Fruit fly (Drosophila melanogaster) whole organism, wandering third instar larva: ENCODE results near the gene Pect.

Experiments
- Abd-B ChIP-seq: fragments of >200 bp; optimal IDR thresholded peaks from 2 replicates; lab custom pipeline; 2017; ENCODE audit warnings: missing biosample characterization, missing genetic modification characterization
- CG32264 ChIP-seq: fragments of 200-800 bp; sonication (Bioruptor generic); optimal IDR thresholded peaks from 2 replicates; lab custom pipeline; 2016; ENCODE audit warnings: missing biosample characterization, missing genetic modification characterization
- CG9705 ChIP-seq: fragments of 200-800 bp; sonication (Bioruptor generic); optimal IDR thresholded peaks from 2 replicates; lab custom pipeline; 2018; ENCODE audit warnings: missing biosample characterization, mild to moderate bottlenecking, missing genetic modification characterization
- CrebA ChIP-seq: fragments of 200-800 bp; sonication (Bioruptor generic); optimal IDR thresholded peaks from 2 replicates; lab custom pipeline; 2016; ENCODE audit warnings: missing biosample characterization, mild to moderate bottlenecking, missing genetic modification characterization, borderline replicate concordance
- Dfd ChIP-seq: fragments of >200 bp; optimal IDR thresholded peaks from 2 replicates; lab custom pipeline; 2017; ENCODE audit warnings: missing biosample characterization, missing genetic modification characterization
- Dif ChIP-seq: fragments of 200-275, 200-300 bp; sonication (Bioruptor generic); optimal IDR thresholded peaks from 2 replicates; lab custom pipeline; 2018; ENCODE audit warnings: missing biosample characterization, missing genetic modification characterization; ENCODE audit not compliant: partially characterized antibody
- GATAd ChIP-seq: sonication (Bioruptor generic); optimal IDR thresholded peaks from 2 replicates; lab custom pipeline; 2016; ENCODE audit warnings: missing biosample characterization, missing genetic modification characterization
- HLH106 ChIP-seq: fragments of 200-800 bp; optimal IDR thresholded peaks from 3 replicates; lab custom pipeline; 2019; ENCODE audit warnings: missing biosample characterization, mild to moderate bottlenecking, missing genetic modification characterization, moderate library complexity
- Hnf4 ChIP-seq: fragments of 200-800 bp; sonication (Bioruptor generic); optimal IDR thresholded peaks from 2 replicates; lab custom pipeline; 2016; ENCODE audit warnings: missing biosample characterization, mild to moderate bottlenecking, missing genetic modification characterization
- Hr78 ChIP-seq: fragments of >200 bp; optimal IDR thresholded peaks from 2 replicates; lab custom pipeline; 2017; ENCODE audit warnings: missing biosample characterization, missing genetic modification characterization
- Hr83 ChIP-seq: fragments of 200-300 bp; sonication (Bioruptor generic); optimal IDR thresholded peaks from 2 replicates; lab custom pipeline; 2016; ENCODE audit warnings: missing biosample characterization, mild to moderate bottlenecking, missing genetic modification characterization, moderate library complexity; ENCODE audit not compliant: poor library complexity, severe bottlenecking
- Jra ChIP-seq: sonication (Bioruptor generic); optimal IDR thresholded peaks from 2 replicates; lab custom pipeline; 2016; ENCODE audit warnings: missing biosample characterization, missing genetic modification characterization
- Mio ChIP-seq: sonication (Bioruptor generic); optimal IDR thresholded peaks from 2 replicates; lab custom pipeline; 2016; ENCODE audit warnings: missing biosample characterization, missing genetic modification characterization
- Myc ChIP-seq: fragments of >200 bp; optimal IDR thresholded peaks from 2 replicates; lab custom pipeline; 2017
- N ChIP-seq: fragments of >200 bp; optimal IDR thresholded peaks from 2 replicates; lab custom pipeline; 2018; ENCODE audit warnings: missing biosample characterization, missing external identifiers, missing genetic modification characterization
- OdsH ChIP-seq: fragments of 200-800 bp; sonication (Bioruptor generic); optimal IDR thresholded peaks from 2 replicates; lab custom pipeline; 2016; ENCODE audit warnings: missing biosample characterization, mild to moderate bottlenecking, missing genetic modification characterization
- Rel ChIP-seq, 2 experiments: fragments of 200-800 bp; sonication (Bioruptor generic) in 1 of 2; optimal IDR thresholded peaks; 2 replicates in 1 of 2; 3 replicates in 1 of 2; lab custom pipeline; 2016 to 2019; ENCODE audit warnings: mild to moderate bottlenecking in 2 of 2, missing biosample characterization in 2 of 2, missing genetic modification characterization in 2 of 2, moderate library complexity in 1 of 2
- Sp1 ChIP-seq: fragments of 200-800 bp; sonication (Bioruptor generic); optimal IDR thresholded peaks from 3 replicates; lab custom pipeline; 2019; ENCODE audit warnings: missing biosample characterization, mild to moderate bottlenecking, missing genetic modification characterization, moderate library complexity
- Vsx2 ChIP-seq: fragments of 200-300, 225-300 bp; sonication (Bioruptor generic); optimal IDR thresholded peaks from 2 replicates; lab custom pipeline; 2018; ENCODE audit warnings: missing biosample characterization, missing genetic modification characterization; ENCODE audit not compliant: partially characterized antibody
- br ChIP-seq: fragments of 200-800 bp; sonication (Bioruptor generic); optimal IDR thresholded peaks from 2 replicates; lab custom pipeline; 2016; ENCODE audit warnings: missing biosample characterization, missing genetic modification characterization
- brk ChIP-seq: fragments of 200-800 bp; sonication (Bioruptor generic); optimal IDR thresholded peaks from 2 replicates; lab custom pipeline; 2016; ENCODE audit warnings: missing biosample characterization, mild to moderate bottlenecking, missing genetic modification characterization
- dl ChIP-seq, 2 experiments: fragments of 175-275, 200-275 bp in 1 of 2; fragments of 200-275 bp in 1 of 2; sonication (Bioruptor generic); optimal IDR thresholded peaks; lab custom pipeline; 2018; ENCODE audit warnings: mild to moderate bottlenecking in 2 of 2, missing biosample characterization in 2 of 2, missing genetic modification characterization in 2 of 2, moderate library complexity in 2 of 2; ENCODE audit not compliant: partially characterized antibody in 2 of 2, insufficient read depth in 1 of 2
- dmrt93B ChIP-seq: fragments of 200-800 bp; sonication (Bioruptor generic); optimal IDR thresholded peaks from 2 replicates; lab custom pipeline; 2018; ENCODE audit warnings: missing biosample characterization, mild to moderate bottlenecking, missing genetic modification characterization
- dsf ChIP-seq: sonication (Bioruptor generic); optimal IDR thresholded peaks from 2 replicates; lab custom pipeline; 2016; ENCODE audit warnings: missing biosample characterization, missing genetic modification characterization, borderline replicate concordance
- ey ChIP-seq: fragments of 200-800 bp; sonication (Bioruptor generic); optimal IDR thresholded peaks from 2 replicates; lab custom pipeline; 2016; ENCODE audit warnings: missing biosample characterization, missing genetic modification characterization
- foxo ChIP-seq, 2 experiments: fragments of 200-800 bp; sonication (Bioruptor generic); optimal IDR thresholded peaks; 2 replicates in 1 of 2; 3 replicates in 1 of 2; lab custom pipeline; 2016 to 2017; ENCODE audit warnings: missing biosample characterization in 2 of 2, missing genetic modification characterization in 2 of 2
- fru ChIP-seq: fragments of 200-800 bp; sonication (Bioruptor generic); optimal IDR thresholded peaks from 3 replicates; lab custom pipeline; 2016; ENCODE audit warnings: missing biosample characterization, mild to moderate bottlenecking, missing genetic modification characterization
- h ChIP-seq: fragments of 200-800 bp; sonication (Bioruptor generic); optimal IDR thresholded peaks from 3 replicates; lab custom pipeline; 2016; ENCODE audit warnings: missing biosample characterization, mild to moderate bottlenecking, missing genetic modification characterization
- jim ChIP-seq: fragments of 175-275, 200-325 bp; sonication (Bioruptor generic); optimal IDR thresholded peaks from 2 replicates; lab custom pipeline; 2016; ENCODE audit warnings: missing biosample characterization, mild to moderate bottlenecking, missing genetic modification characterization
- lola ChIP-seq: fragments of >200 bp; optimal IDR thresholded peaks from 2 replicates; lab custom pipeline; 2017; ENCODE audit warnings: missing biosample characterization, missing genetic modification characterization
- pan ChIP-seq: fragments of >200 bp; optimal IDR thresholded peaks from 2 replicates; lab custom pipeline; 2017
- psq ChIP-seq: fragments of 200-800 bp; sonication (Bioruptor generic); optimal IDR thresholded peaks from 3 replicates; lab custom pipeline; 2017; ENCODE audit warnings: missing biosample characterization, mild to moderate bottlenecking, missing genetic modification characterization, moderate library complexity
- rgr ChIP-seq: fragments of 200-800 bp; sonication (Bioruptor generic); optimal IDR thresholded peaks from 3 replicates; lab custom pipeline; 2016; ENCODE audit warnings: missing biosample characterization, mild to moderate bottlenecking, missing genetic modification characterization
- sage ChIP-seq: fragments of 200-800 bp; sonication (Bioruptor generic); optimal IDR thresholded peaks from 2 replicates; lab custom pipeline; 2016; ENCODE audit warnings: missing biosample characterization, mild to moderate bottlenecking, missing genetic modification characterization
- sv ChIP-seq: fragments of 200-800 bp; sonication (Bioruptor generic); optimal IDR thresholded peaks from 3 replicates; lab custom pipeline; 2016; ENCODE audit warnings: missing biosample characterization, missing genetic modification characterization
- tai ChIP-seq: sonication (Bioruptor generic); optimal IDR thresholded peaks from 2 replicates; lab custom pipeline; 2016; ENCODE audit warnings: missing biosample characterization, missing genetic modification characterization
- usp ChIP-seq: fragments of >200 bp; optimal IDR thresholded peaks from 2 replicates; lab custom pipeline; 2017; ENCODE audit warnings: missing biosample characterization, missing genetic modification characterization
- woc ChIP-seq: sonication (Bioruptor generic); optimal IDR thresholded peaks from 2 replicates; lab custom pipeline; 2016; ENCODE audit warnings: missing biosample characterization, mild to moderate bottlenecking, missing genetic modification characterization

Gene Pect

DNA sequence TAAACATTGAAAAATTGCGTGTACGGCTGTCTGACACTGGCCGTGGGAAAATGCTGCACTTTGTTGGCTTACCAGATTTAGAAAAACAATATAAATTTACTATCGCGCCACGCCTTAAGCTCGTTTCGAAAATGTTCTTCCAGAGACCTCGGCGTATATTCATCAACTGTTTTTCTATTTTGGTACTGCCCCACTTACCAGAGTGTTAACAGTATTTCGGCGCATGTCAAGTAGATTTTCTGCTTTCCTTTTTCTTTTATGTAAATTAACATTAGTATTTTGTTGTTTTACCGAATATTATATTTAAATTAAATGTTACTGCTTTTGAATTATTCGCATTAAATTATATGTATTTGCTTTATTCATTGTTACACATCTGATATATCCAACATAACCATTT lies 11.4 kb downstream of the Pect start, which contains the start of gene kek4:
TSS of gene kek4 (minus strand) at position 341 of the 400 bp plus-strand sequence.
- TF ChIP-seq dmrt93B (no peak), Jra (GFP tag; lab: Kevin White, UChicago) (no peak), dl (GFP tag; optimal IDR thresholded peaks at IDR 0.05; lab: Kevin White, UChicago; ENCODE audit: insufficient read depth in 1 of 2, partially characterized antibody in 2 of 2) (no peak), Dif (GFP tag; lab: Kevin White, UChicago) (no peak), Rel (GFP tag; optimal IDR thresholded peaks at IDR 0.05; lab: Kevin White, UChicago) (no peak), Rel (tag; optimal IDR thresholded peaks at IDR 0.05; lab: Kevin White, UChicago) (peak; percentile 69), br (GFP tag; lab: Kevin White, UChicago) (no peak)
- TF ChIP-seq, all 38 proteins: peak for 1

DNA sequence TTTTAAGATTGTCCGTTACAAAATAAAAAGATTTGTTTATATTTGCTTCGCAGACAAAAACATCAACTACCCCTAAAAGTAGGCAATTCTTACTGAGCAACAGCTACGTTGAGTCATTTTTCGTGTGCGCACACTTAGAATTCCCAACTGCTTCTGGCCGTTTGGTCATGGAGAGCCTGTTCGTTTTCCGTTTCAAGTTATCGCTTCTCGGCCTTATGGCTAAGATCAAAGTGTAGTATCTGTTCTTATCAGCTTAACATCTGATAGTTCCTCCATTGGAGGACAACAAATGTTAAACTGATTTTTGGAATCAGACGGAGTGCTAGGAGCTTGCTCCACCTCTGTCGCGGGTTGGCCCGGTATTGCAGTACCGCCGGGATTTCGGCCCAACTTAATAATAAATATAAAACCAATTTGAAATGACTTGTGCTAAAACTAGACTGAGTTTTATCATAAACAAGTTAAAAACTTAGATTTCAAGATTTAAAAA lies 12.1 kb downstream of the Pect start:
- peak; percentile 5 for TF ChIP-seq Myc
- peak; percentile 77 for TF ChIP-seq h (GFP tag; lab: Kevin White, UChicago)
- TF ChIP-seq OdsH: peak; percentile 25
- TF ChIP-seq Hnf4 (GFP tag; lab: Kevin White, UChicago): peak; percentile 82
- peak in 1 of 2 experiments; percentile 61 for TF ChIP-seq foxo (GFP tag; optimal IDR thresholded peaks at IDR 0.05; lab: Kevin White, UChicago)
- TF ChIP-seq br (GFP tag; lab: Kevin White, UChicago): peak; percentile 64
- TF ChIP-seq Hr83 (GFP tag; lab: Kevin White, UChicago): peak; percentile 2
- peak; percentile 6 for TF ChIP-seq ey (GFP tag; lab: Kevin White, UChicago)
- peak; percentile 55 for TF ChIP-seq woc
- TF ChIP-seq jim (GFP tag; lab: Kevin White, UChicago): peak; percentile 26
- TF ChIP-seq fru (GFP tag; lab: Kevin White, UChicago): peak; percentile 69
- TF ChIP-seq psq (GFP tag; lab: Kevin White, UChicago): peak; percentile 9
- peak; percentile 43 for TF ChIP-seq HLH106 (tag; lab: Kevin White, UChicago)

dm6 chr2L:13219281-13220092 lies 15.9 kb downstream of the Pect start, which contains the start of the genes CG9426 and mRF1:
Gene CG9426, minus strand, starts transcription at chr2L:13219923.
Gene mRF1, plus strand, starts transcription at chr2L:13219979.
- TF ChIP-seq CrebA (GFP tag; lab: Kevin White, UChicago) (no peak), N (GFP tag; lab: Kevin White, UChicago) (no peak), br (GFP tag; lab: Kevin White, UChicago) (peak; percentile 41), h (GFP tag; lab: Kevin White, UChicago) (peak; percentile 55), Hr78 (no peak), dmrt93B (no peak), rgr (peak; percentile 41), Jra (GFP tag; lab: Kevin White, UChicago) (peak; percentile 37), brk (GFP tag; lab: Kevin White, UChicago) (no peak), woc (no peak), OdsH (no peak), Dif (GFP tag; lab: Kevin White, UChicago) (no peak), psq (GFP tag; lab: Kevin White, UChicago) (peak; percentile 15), ey (GFP tag; lab: Kevin White, UChicago) (no peak), Mio (no peak), foxo (GFP tag; optimal IDR thresholded peaks at IDR 0.05; lab: Kevin White, UChicago) (no peak), CG32264 (no peak), dl (GFP tag; optimal IDR thresholded peaks at IDR 0.05; lab: Kevin White, UChicago; ENCODE audit: insufficient read depth in 1 of 2, partially characterized antibody in 2 of 2) (no peak), sv (GFP tag; lab: Kevin White, UChicago) (no peak), jim (GFP tag; lab: Kevin White, UChicago) (no peak), Dfd (no peak), CG9705 (no peak), Vsx2 (GFP tag; lab: Kevin White, UChicago) (no peak), sage (GFP tag; lab: Kevin White, UChicago) (no peak), Sp1 (GFP tag; lab: Kevin White, UChicago) (no peak), usp (GFP tag; lab: Kevin White, UChicago) (no peak), pan (lab: Kevin White, UChicago) (no peak), fru (GFP tag; lab: Kevin White, UChicago) (peak; percentile 0), dsf (GFP tag; lab: Kevin White, UChicago) (no peak), Myc (no peak), GATAd (GFP tag; lab: Kevin White, UChicago) (no peak), Abd-B (GFP tag; lab: Kevin White, UChicago) (no peak), Hnf4 (GFP tag; lab: Kevin White, UChicago) (peak; percentile 79), Hr83 (GFP tag; lab: Kevin White, UChicago) (peak; percentile 74), lola (GFP tag; lab: Kevin White, UChicago) (no peak), tai (GFP tag; lab: Kevin White, UChicago) (no peak), Rel (GFP tag; optimal IDR thresholded peaks at IDR 0.05; lab: Kevin White, UChicago) (no peak), Rel (tag; optimal IDR thresholded peaks at IDR 0.05; lab: Kevin White, UChicago) (peak; percentile 1), HLH106 (tag; lab: Kevin White, UChicago) (peak; percentile 20)
